Fruit fly (Drosophila melanogaster) whole organism, embryonic: ENCODE measurements around the gene MESR3.

ENCODE experiments used
- Blimp-1 ChIP-seq: fragments of 200-800 bp; sonication (Bioruptor generic); optimal IDR thresholded peaks from 3 replicates; lab custom pipeline; 2018; ENCODE audit warnings: missing biosample characterization, missing genetic modification characterization, mild to moderate bottlenecking, moderate library complexity, missing genetic modification reagents
- CG10147 ChIP-seq: fragments of 200-800 bp; sonication (Bioruptor generic); optimal IDR thresholded peaks from 2 replicates; lab custom pipeline; 2019; ENCODE audit warnings: missing biosample characterization, mild to moderate bottlenecking, missing genetic modification characterization, moderate library complexity
- CG10209 ChIP-seq: fragments of 200-800 bp; sonication (Bioruptor generic); optimal IDR thresholded peaks from 3 replicates; lab custom pipeline; 2017; ENCODE audit warnings: missing biosample characterization, mild to moderate bottlenecking, missing genetic modification characterization, missing genetic modification reagents
- CG10366 ChIP-seq: fragments of 200-800 bp; sonication (Bioruptor generic); IDR thresholded peaks from 2 replicates; pipeline ENCODE4 v1.3.6; 2022; ENCODE audit warnings: missing biosample characterization, missing genetic modification characterization
- CG11695 ChIP-seq: fragments of 200-800 bp; sonication (Bioruptor generic); IDR thresholded peaks from 3 replicates; pipeline ENCODE4 v1.3.6; 2022; ENCODE audit warnings: missing biosample characterization, missing genetic modification characterization
- CG12236 ChIP-seq: fragments of 200-800 bp; sonication (Bioruptor generic); optimal IDR thresholded peaks from 2 replicates; lab custom pipeline; 2016; ENCODE audit warnings: missing biosample characterization, missing genetic modification characterization
- CG1233 ChIP-seq: fragments of 200-800 bp; sonication (Bioruptor generic); optimal IDR thresholded peaks from 4 replicates; lab custom pipeline; 2018; ENCODE audit warnings: missing biosample characterization, mild to moderate bottlenecking, missing genetic modification characterization
- CG13775 ChIP-seq: fragments of 200-800 bp; sonication (Bioruptor generic); optimal IDR thresholded peaks from 3 replicates; lab custom pipeline; 2017; ENCODE audit warnings: missing biosample characterization, mild to moderate bottlenecking, missing genetic modification characterization
- CG13894 ChIP-seq: fragments of 200-800 bp; sonication (Bioruptor generic); optimal IDR thresholded peaks from 3 replicates; lab custom pipeline; 2018; ENCODE audit warnings: missing biosample characterization, mild to moderate bottlenecking, missing genetic modification characterization, moderate library complexity
- CG15011 ChIP-seq: fragments of 200-800 bp; sonication (Bioruptor generic); optimal IDR thresholded peaks from 3 replicates; lab custom pipeline; 2018; ENCODE audit warnings: missing biosample characterization, mild to moderate bottlenecking, missing genetic modification characterization
- CG16813 ChIP-seq: fragments of 200-800 bp; sonication (Bioruptor generic); IDR thresholded peaks from 3 replicates; pipeline ENCODE4 v1.3.6; 2022; ENCODE audit warnings: missing biosample characterization, missing genetic modification characterization; ENCODE audit not compliant: partially characterized antibody
- CG2199 ChIP-seq: fragments of 200-800 bp; sonication (Bioruptor generic); IDR thresholded peaks from 3 replicates; pipeline ENCODE4 v1.3.6; 2022; ENCODE audit warnings: missing biosample characterization, missing genetic modification characterization
- CG2875 ChIP-seq: fragments of 200-800 bp; sonication (Bioruptor generic); optimal IDR thresholded peaks from 2 replicates; lab custom pipeline; 2017; ENCODE audit warnings: missing biosample characterization, mild to moderate bottlenecking, missing genetic modification characterization, missing genetic modification reagents
- CG5245 ChIP-seq: fragments of 200-800 bp; sonication (Bioruptor generic); optimal IDR thresholded peaks from 3 replicates; lab custom pipeline; 2016; ENCODE audit warnings: missing biosample characterization, missing genetic modification characterization
- CG7963 ChIP-seq: fragments of 200-800 bp; sonication (Bioruptor generic); IDR thresholded peaks from 3 replicates; pipeline ENCODE4 v1.3.6; 2022; ENCODE audit warnings: missing biosample characterization, missing genetic modification characterization; ENCODE audit not compliant: partially characterized antibody
- CG8388 ChIP-seq: fragments of 200-800 bp; sonication (Bioruptor generic); optimal IDR thresholded peaks from 2 replicates; lab custom pipeline; 2019; ENCODE audit warnings: missing biosample characterization, mild to moderate bottlenecking, missing genetic modification characterization, moderate library complexity
- CrebB ChIP-seq: fragments of 200-800 bp; sonication (Bioruptor generic); optimal IDR thresholded peaks from 3 replicates; lab custom pipeline; 2018; ENCODE audit warnings: missing biosample characterization, mild to moderate bottlenecking, missing genetic modification characterization
- Dfd ChIP-seq, 2 experiments: fragments of >200 bp; optimal IDR thresholded peaks; 2 replicates each; lab custom pipeline; 2017; ENCODE audit warnings: missing biosample characterization in 2 of 2, missing genetic modification characterization in 2 of 2
- Elba2 ChIP-seq: fragments of 200-800 bp; sonication (Bioruptor generic); optimal IDR thresholded peaks from 3 replicates; lab custom pipeline; 2016; ENCODE audit warnings: missing biosample characterization, missing genetic modification characterization
- HmgD ChIP-seq: fragments of 200-800 bp; sonication (Bioruptor generic); optimal IDR thresholded peaks from 3 replicates; lab custom pipeline; 2016; ENCODE audit warnings: missing biosample characterization, missing genetic modification characterization
- Hmr ChIP-seq: fragments of 200-800 bp; sonication (Bioruptor generic); optimal IDR thresholded peaks from 3 replicates; lab custom pipeline; 2017; ENCODE audit warnings: mild to moderate bottlenecking, missing biosample characterization, missing genetic modification reagents, missing genetic modification characterization
- Mrtf ChIP-seq: fragments of 200-800 bp; sonication (Bioruptor generic); IDR thresholded peaks from 3 replicates; pipeline ENCODE4 v1.3.6; 2022; ENCODE audit warnings: missing biosample characterization, missing genetic modification characterization
- PHDP ChIP-seq: fragments of 200-800 bp; sonication (Bioruptor generic); optimal IDR thresholded peaks from 3 replicates; lab custom pipeline; 2018; ENCODE audit warnings: missing biosample characterization, mild to moderate bottlenecking, missing genetic modification characterization, moderate library complexity
- Scr ChIP-seq: fragments of 200-800 bp; sonication (Bioruptor generic); IDR thresholded peaks from 2 replicates; pipeline ENCODE4 v1.3.6; 2022; ENCODE audit warnings: missing biosample characterization, missing genetic modification characterization; ENCODE audit not compliant: partially characterized antibody
- TFAM ChIP-seq: fragments of 200-800 bp; sonication (Bioruptor generic); optimal IDR thresholded peaks from 2 replicates; lab custom pipeline; 2017; ENCODE audit warnings: missing biosample characterization, missing genetic modification characterization, inconsistent platforms
- cas ChIP-seq: fragments of 200-800 bp; sonication (Bioruptor generic); IDR thresholded peaks from 2 replicates; pipeline ENCODE4 v1.3.6; 2022; ENCODE audit warnings: missing biosample characterization, missing genetic modification characterization
- chif ChIP-seq, 2 experiments: fragments of 200-800 bp; sonication (Bioruptor generic); optimal IDR thresholded peaks; 3 replicates each; lab custom pipeline; 2016; ENCODE audit warnings: missing biosample characterization in 2 of 2, missing genetic modification characterization in 2 of 2
- corto ChIP-seq: fragments of 200-800 bp; sonication (Bioruptor generic); optimal IDR thresholded peaks from 2 replicates; lab custom pipeline; 2016; ENCODE audit warnings: missing biosample characterization, mild to moderate bottlenecking, missing genetic modification characterization, moderate library complexity
- dimm ChIP-seq: fragments of 200-800 bp; sonication (Bioruptor generic); IDR thresholded peaks from 2 replicates; pipeline ENCODE4 v1.3.6; 2022; ENCODE audit warnings: missing biosample characterization, missing genetic modification characterization
- dpn ChIP-seq, 2 experiments: fragments of 200-800 bp; sonication (Bioruptor generic); optimal IDR thresholded peaks; 3 replicates each; lab custom pipeline; 2016; ENCODE audit warnings: missing biosample characterization in 2 of 2, missing genetic modification characterization in 2 of 2
- emc ChIP-seq: fragments of 200-800 bp; sonication (Bioruptor generic); optimal IDR thresholded peaks from 2 replicates; lab custom pipeline; 2016; ENCODE audit warnings: missing biosample characterization, missing genetic modification characterization
- ewg ChIP-seq: fragments of 200-800 bp; sonication (Bioruptor generic); optimal IDR thresholded peaks from 3 replicates; lab custom pipeline; 2017; ENCODE audit warnings: mild to moderate bottlenecking, missing biosample characterization, missing genetic modification reagents, missing genetic modification characterization
- grn ChIP-seq: fragments of 200-800 bp; sonication (Bioruptor generic); optimal IDR thresholded peaks from 3 replicates; lab custom pipeline; 2017; ENCODE audit warnings: missing biosample characterization, missing genetic modification characterization
- gro ChIP-seq: fragments of 200-800 bp; sonication (Bioruptor generic); optimal IDR thresholded peaks from 2 replicates; lab custom pipeline; 2016; ENCODE audit warnings: missing biosample characterization, missing genetic modification characterization
- gt ChIP-seq: fragments of 200-800 bp; sonication (Bioruptor generic); IDR thresholded peaks from 2 replicates; pipeline ENCODE4 v1.3.6; 2022; ENCODE audit warnings: missing biosample characterization, missing genetic modification characterization
- hkb ChIP-seq, 2 experiments: fragments of 200-800 bp in 1 of 2; fragments of >200 bp in 1 of 2; sonication (Bioruptor generic) in 1 of 2; IDR thresholded peaks in 1 of 2; optimal IDR thresholded peaks in 1 of 2; 2 replicates each; pipeline versions ENCODE4 v1.3.6 to Lab custom; 2017 to 2022; ENCODE audit warnings: missing biosample characterization in 1 of 2, missing genetic modification characterization in 1 of 2
- insv ChIP-seq, 2 experiments: fragments of 200-800 bp; sonication (Bioruptor generic); optimal IDR thresholded peaks; 3 replicates each; lab custom pipeline; 2016 to 2018; ENCODE audit warnings: missing biosample characterization in 2 of 2, missing genetic modification characterization in 2 of 2
- jing ChIP-seq: fragments of 200-800 bp; sonication (Bioruptor generic); optimal IDR thresholded peaks from 2 replicates; lab custom pipeline; 2018; ENCODE audit warnings: missing biosample characterization, mild to moderate bottlenecking, missing genetic modification characterization
- mirr ChIP-seq: fragments of 200-800 bp; sonication (Bioruptor generic); optimal IDR thresholded peaks from 3 replicates; lab custom pipeline; 2018; ENCODE audit warnings: missing biosample characterization, mild to moderate bottlenecking, missing genetic modification characterization
- nau ChIP-seq: fragments of 200-800 bp; sonication (Bioruptor generic); optimal IDR thresholded peaks from 3 replicates; lab custom pipeline; 2017; ENCODE audit warnings: missing biosample characterization, mild to moderate bottlenecking, missing genetic modification characterization, missing genetic modification reagents
- nerfin-1 ChIP-seq: fragments of 200-800 bp; sonication (Bioruptor generic); optimal IDR thresholded peaks from 3 replicates; lab custom pipeline; 2019; ENCODE audit warnings: missing biosample characterization, mild to moderate bottlenecking, missing genetic modification characterization, moderate library complexity
- prd ChIP-seq, 3 experiments: fragments of >200 bp in 2 of 3; fragments of 200-800 bp in 1 of 3; sonication (Bioruptor generic) in 1 of 3; optimal IDR thresholded peaks in 2 of 3; IDR thresholded peaks in 1 of 3; 2 replicates in 2 of 3; 3 replicates in 1 of 3; pipeline versions ENCODE4 v1.3.6 to Lab custom; 2017 to 2022; ENCODE audit warnings: missing biosample characterization in 1 of 3, missing genetic modification characterization in 1 of 3
- psq ChIP-seq: fragments of 200-800 bp; sonication (Bioruptor generic); optimal IDR thresholded peaks from 2 replicates; lab custom pipeline; 2017; ENCODE audit warnings: missing biosample characterization, missing genetic modification characterization
- ranshi ChIP-seq: fragments of 200-800 bp; sonication (Bioruptor generic); IDR thresholded peaks from 2 replicates; pipeline ENCODE4 v1.3.6; 2022; ENCODE audit warnings: missing biosample characterization, missing genetic modification characterization
- repo ChIP-seq: fragments of 200-800 bp; sonication (Bioruptor generic); optimal IDR thresholded peaks from 2 replicates; lab custom pipeline; 2016; ENCODE audit warnings: missing biosample characterization, missing genetic modification characterization
- ssp ChIP-seq: fragments of 200-800 bp; sonication (Bioruptor generic); IDR thresholded peaks from 2 replicates; pipeline ENCODE4 v1.3.6; 2022; ENCODE audit warnings: missing biosample characterization, missing genetic modification characterization
- stc ChIP-seq: fragments of 200-800 bp; sonication (Bioruptor generic); IDR thresholded peaks from 2 replicates; pipeline ENCODE4 v1.3.6; 2022; ENCODE audit warnings: missing biosample characterization, missing genetic modification characterization
- trh ChIP-seq: fragments of 200-800 bp; sonication (Bioruptor generic); optimal IDR thresholded peaks from 2 replicates; lab custom pipeline; 2016; ENCODE audit warnings: missing biosample characterization, missing genetic modification characterization
- ttk ChIP-seq: fragments of 200-800 bp; sonication (Bioruptor generic); IDR thresholded peaks from 2 replicates; pipeline ENCODE4 v2.1.2; 2022; ENCODE audit warnings: missing biosample characterization, missing genetic modification characterization
- yki ChIP-seq: fragments of >200 bp; optimal IDR thresholded peaks from 3 replicates; lab custom pipeline; 2018

Gene MESR3

DNA sequence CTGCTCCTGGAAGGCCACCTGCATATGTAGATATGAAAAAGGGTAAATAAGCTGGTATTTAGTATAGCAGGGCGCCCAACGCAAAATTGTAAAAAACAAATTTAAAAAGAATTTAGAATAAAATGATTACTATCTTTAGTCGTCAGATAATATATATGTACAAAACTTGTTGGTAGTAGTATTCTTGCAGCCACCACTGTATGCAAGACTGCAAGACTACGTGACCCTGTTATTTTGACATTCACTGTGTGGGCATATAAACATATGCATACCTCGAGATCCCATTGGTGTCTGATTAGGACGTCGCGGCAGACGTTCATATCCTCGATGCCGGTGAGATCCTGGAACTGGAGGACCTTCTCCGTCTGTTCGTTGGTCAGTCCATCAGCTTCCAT is 90.8 kb downstream of the MESR3 start (continued):
- TF ChIP-seq emc (GFP tag; lab: Kevin White, UChicago) (no peak), CG13775 (GFP tag; lab: Kevin White, UChicago) (no peak), CG13894 (tag; lab: Kevin White, UChicago) (no peak), nerfin-1 (tag; lab: Kevin White, UChicago) (peak; percentile 26), CG12236 (no peak), HmgD (GFP tag; lab: Kevin White, UChicago) (no peak), prd (optimal IDR thresholded peaks at IDR 0.05; lab: Kevin White, UChicago) (no peak), prd (GFP tag; IDR thresholded peaks at IDR 0.05; lab: Robert Waterston, UW) (0 out of 3 replicates have a peak, but pooled peaks have one; percentile 36), CG15011 (no peak), TFAM (GFP tag; lab: Kevin White, UChicago) (no peak), gt (GFP tag; lab: Robert Waterston, UW) (no peak), CrebB (tag; lab: Kevin White, UChicago) (no peak), CG10147 (GFP tag; lab: Kevin White, UChicago) (no peak), insv (GFP tag; optimal IDR thresholded peaks at IDR 0.05; lab: Kevin White, UChicago) (no peak), CG8388 (GFP tag; lab: Kevin White, UChicago) (peak; percentile 44), chif (GFP tag; optimal IDR thresholded peaks at IDR 0.05; lab: Kevin White, UChicago) (no peak), trh (GFP tag; lab: Kevin White, UChicago) (no peak), ewg (GFP tag; lab: Kevin White, UChicago) (no peak), CG10366 (GFP tag; lab: Robert Waterston, UW) (peak; percentile 32), stc (GFP tag; lab: Robert Waterston, UW) (no peak), repo (no peak), dimm (GFP tag; lab: Robert Waterston, UW) (no peak), Elba2 (GFP tag; lab: Kevin White, UChicago) (peak; percentile 46), psq (GFP tag; lab: Kevin White, UChicago) (no peak), jing (GFP tag; lab: Kevin White, UChicago) (no peak), CG10209 (no peak), gro (GFP tag; lab: Kevin White, UChicago) (no peak), dpn (GFP tag; optimal IDR thresholded peaks at IDR 0.05; lab: Kevin White, UChicago) (peak; percentile 36 to 46), Dfd (GFP tag; optimal IDR thresholded peaks at IDR 0.05; lab: Kevin White, UChicago) (no peak), CG2199 (no peak), hkb (optimal IDR thresholded peaks at IDR 0.05; lab: Kevin White, UChicago) (no peak), hkb (GFP tag; IDR thresholded peaks at IDR 0.05; lab: Robert Waterston, UW) (peak; percentile 45; the same call in 1 of the 2 replicates), CG5245 (GFP tag; lab: Kevin White, UChicago) (no peak), cas (GFP tag; lab: Robert Waterston, UW) (0 out of 2 replicates have a peak, but pooled peaks have one; percentile 9), CG2875 (GFP tag; lab: Kevin White, UChicago) (no peak), CG7963 (GFP tag; lab: Robert Waterston, UW) (no peak), Scr (GFP tag; lab: Robert Waterston, UW) (no peak), ssp (GFP tag; lab: Robert Waterston, UW) (no peak), CG11695 (GFP tag; lab: Robert Waterston, UW) (0 out of 3 replicates have a peak, but pooled peaks have one; percentile 17), nau (GFP tag; lab: Kevin White, UChicago) (no peak), Hmr (peak; percentile 41), ranshi (GFP tag; lab: Robert Waterston, UW) (no peak), corto (GFP tag; lab: Kevin White, UChicago) (no peak), yki (lab: Kevin White, UChicago) (no peak), PHDP (tag; lab: Kevin White, UChicago) (peak; percentile 39), grn (GFP tag; lab: Kevin White, UChicago) (no peak), mirr (GFP tag; lab: Kevin White, UChicago) (no peak), Blimp-1 (GFP tag; lab: Kevin White, UChicago) (no peak), ttk (GFP tag; lab: Robert Waterston, UW) (no peak), CG1233 (GFP tag; lab: Kevin White, UChicago) (no peak), Mrtf (GFP tag; lab: Robert Waterston, UW) (no peak), CG16813 (GFP tag; lab: Robert Waterston, UW) (no peak)
